Worm (Caenorhabditis elegans): ENCODE measurements around the gene fipp-1.

Gene fipp-1

ce11 chrV:4400118-4400517, 28.5 kb downstream of the fipp-1 start, which contains the start of gene F13A2.4:
TSS of gene F13A2.4 (minus strand) at chrV:4400218.
- TF ChIP-seq mdt-29 (GFP tag; IDR thresholded peaks at IDR 0.05) (no peak), mep-1 (tag; optimal IDR thresholded peaks at IDR 0.05) (no peak)

ce11 chrV:4401865-4402264, 30.3 kb downstream of the fipp-1 start, which contains the start of gene F13A2.5:
TSS of gene F13A2.5 (minus strand) at chrV:4401965.
- TF ChIP-seq F26F4.8 (GFP tag; conservative IDR thresholded peaks at IDR 0.05) (no peak), ces-1 (GFP tag; optimal IDR thresholded peaks at IDR 0.05) (no peak), unc-62 (GFP tag; optimal IDR thresholded peaks at IDR 0.05 in 1 of 2) (no peak), unc-62 (tag; optimal IDR thresholded peaks at IDR 0.05) (no peak), unc-130 (GFP tag; optimal IDR thresholded peaks at IDR 0.05) (no peak), aha-1 (tag) (peak; percentile 1), ama-1 (optimal IDR thresholded peaks at IDR 0.05) (no peak)

- TF ChIP-seq unc-39 (tag; optimal IDR thresholded peaks at IDR 0.05) (no peak), daf-8 (GFP tag; IDR thresholded peaks at IDR 0.05) (no peak), ztf-11 (tag; optimal IDR thresholded peaks at IDR 0.05) (no peak), pha-4 (GFP tag; IDR thresholded peaks at IDR 0.05) (no peak), pha-4 (tag; optimal IDR thresholded peaks at IDR 0.05) (no peak), aha-1 (tag) (peak; percentile 9), snpc-1.2 (GFP tag; IDR thresholded peaks at IDR 0.05) (no peak), F37D6.2 (tag; optimal IDR thresholded peaks at IDR 0.05) (no peak)
Measured at ce11 chrV:4407519-4407918, 35.9 kb downstream of the fipp-1 start, which contains the start of gene nhr-118. TSS of gene nhr-118 (plus strand) at chrV:4407819.

ce11 chrV:4410643-4411042, 39.0 kb downstream of the fipp-1 start, which contains the start of gene Y47D7A.3:
TSS of gene Y47D7A.3 (plus strand) at chrV:4410943.
- TF ChIP-seq snpc-1.2 (GFP tag; IDR thresholded peaks at IDR 0.05) (no peak), lin-29 (GFP tag; IDR thresholded peaks at IDR 0.05) (no peak), lim-7 (GFP tag; IDR thresholded peaks at IDR 0.05) (no peak), hmg-1.1 (GFP tag; IDR thresholded peaks at IDR 0.05) (no peak), hlh-30 (tag; optimal IDR thresholded peaks at IDR 0.05; ENCODE audit: insufficient read depth) (no peak), dmd-8 (GFP tag; IDR thresholded peaks at IDR 0.05) (no peak), aly-2 (tag; optimal IDR thresholded peaks at IDR 0.05) (no peak), F49E8.2 (tag; optimal IDR thresholded peaks at IDR 0.05; ENCODE audit: borderline replicate concordance) (no peak), ZK546.5 (tag; optimal IDR thresholded peaks at IDR 0.05) (no peak), unc-130 (GFP tag; optimal IDR thresholded peaks at IDR 0.05) (no peak), mxl-2 (GFP tag; conservative IDR thresholded peaks at IDR 0.05) (no peak), mep-1 (tag; optimal IDR thresholded peaks at IDR 0.05) (no peak), ctbp-1 (GFP tag; IDR thresholded peaks at IDR 0.05) (no peak)

- TF ChIP-seq php-3 (GFP tag; IDR thresholded peaks at IDR 0.05) (no peak), snpc-4 (tag; optimal IDR thresholded peaks at IDR 0.05) (no peak), nhr-41 (GFP tag; IDR thresholded peaks at IDR 0.05) (no peak), nhr-6 (tag; optimal IDR thresholded peaks at IDR 0.05) (no peak), lin-15B (tag; optimal IDR thresholded peaks at IDR 0.05) (no peak), hmg-1.1 (GFP tag; IDR thresholded peaks at IDR 0.05) (no peak), daf-8 (GFP tag; IDR thresholded peaks at IDR 0.05) (no peak), nhr-28 (tag; optimal IDR thresholded peaks at IDR 0.05) (no peak), Y75B8A.6 (GFP tag; IDR thresholded peaks at IDR 0.05) (no peak), madf-5 (GFP tag; IDR thresholded peaks at IDR 0.05) (no peak), ceh-82 (tag; optimal IDR thresholded peaks at IDR 0.05) (no peak), unc-130 (GFP tag; optimal IDR thresholded peaks at IDR 0.05) (no peak), daf-19 (GFP tag; conservative IDR thresholded peaks at IDR 0.05) (no peak), attf-4 (tag; optimal IDR thresholded peaks at IDR 0.05) (no peak), unc-62 (GFP tag; optimal IDR thresholded peaks at IDR 0.05 in 1 of 2) (no peak), unc-62 (tag; optimal IDR thresholded peaks at IDR 0.05) (no peak), dmd-9 (GFP tag; IDR thresholded peaks at IDR 0.05) (no peak), T26A8.4 (GFP tag; IDR thresholded peaks at IDR 0.05) (no peak)
Measured at ce11 chrV:4411714-4412113, 40.1 kb downstream of the fipp-1 start, which contains the start of gene Y47D7A.17. TSS of gene Y47D7A.17 (minus strand) at chrV:4411814.

Measured in whole organism, L4 larva.